Fruit fly (Drosophila melanogaster) whole organism, embryonic: ENCODE data around the gene HP1b.

Experiments used
- Abd-B ChIP-seq: fragments of 200-800 bp; sonication (Bioruptor generic); optimal IDR thresholded peaks from 2 replicates; lab custom pipeline; 2018; ENCODE audit warnings: missing biosample characterization, mild to moderate bottlenecking, missing genetic modification characterization, moderate library complexity
- BEAF-32 ChIP-seq: fragments of 200-800 bp; sonication (Bioruptor generic); optimal IDR thresholded peaks from 3 replicates; lab custom pipeline; 2017; ENCODE audit warnings: missing biosample characterization, missing genetic modification characterization, mild to moderate bottlenecking, moderate library complexity, missing genetic modification reagents
- CG11456 ChIP-seq: fragments of 200-800 bp; sonication (Bioruptor generic); IDR thresholded peaks from 3 replicates; pipeline ENCODE4 v1.3.6; 2022; ENCODE audit warnings: missing biosample characterization, missing genetic modification characterization
- CG12155 ChIP-seq: fragments of 200-800 bp; sonication (Bioruptor generic); optimal IDR thresholded peaks from 3 replicates; lab custom pipeline; 2016; ENCODE audit warnings: missing biosample characterization, missing genetic modification characterization
- CG12391 ChIP-seq: fragments of 200-800 bp; sonication (Bioruptor generic); optimal IDR thresholded peaks from 3 replicates; lab custom pipeline; 2018; ENCODE audit warnings: missing biosample characterization, mild to moderate bottlenecking, missing genetic modification characterization, moderate library complexity
- CG13123 ChIP-seq: fragments of 200-800 bp; sonication (Bioruptor generic); optimal IDR thresholded peaks from 2 replicates; lab custom pipeline; 2016; ENCODE audit warnings: missing biosample characterization, missing genetic modification characterization
- CG14441 ChIP-seq: fragments of 200-800 bp; sonication (Bioruptor generic); IDR thresholded peaks from 2 replicates; pipeline ENCODE4 v1.3.6; 2022; ENCODE audit warnings: missing biosample characterization, missing genetic modification characterization
- CG14860 ChIP-seq: fragments of 200-800 bp; sonication (Bioruptor generic); IDR thresholded peaks from 3 replicates; pipeline ENCODE4 v1.3.6; 2022; ENCODE audit warnings: missing biosample characterization, missing genetic modification characterization; ENCODE audit not compliant: partially characterized antibody
- CG16813 ChIP-seq: fragments of 200-800 bp; sonication (Bioruptor generic); IDR thresholded peaks from 3 replicates; pipeline ENCODE4 v1.3.6; 2022; ENCODE audit warnings: missing biosample characterization, missing genetic modification characterization; ENCODE audit not compliant: partially characterized antibody
- CG16815 ChIP-seq: fragments of 200-800 bp; sonication (Bioruptor generic); optimal IDR thresholded peaks from 3 replicates; lab custom pipeline; 2017; ENCODE audit warnings: missing biosample characterization, mild to moderate bottlenecking, missing genetic modification characterization
- CG2889 ChIP-seq: fragments of 200-800 bp; sonication (Bioruptor generic); IDR thresholded peaks from 3 replicates; pipeline ENCODE4 v1.3.6; 2022; ENCODE audit warnings: missing biosample characterization, missing genetic modification characterization
- CG3407 ChIP-seq: fragments of 200-800 bp; sonication (Bioruptor generic); optimal IDR thresholded peaks from 2 replicates; lab custom pipeline; 2018; ENCODE audit warnings: missing biosample characterization, mild to moderate bottlenecking, missing genetic modification characterization
- CG34376 ChIP-seq: fragments of 200-800 bp; sonication (Bioruptor generic); optimal IDR thresholded peaks from 2 replicates; lab custom pipeline; 2018; ENCODE audit warnings: missing biosample characterization, mild to moderate bottlenecking, missing genetic modification characterization
- CG6254 ChIP-seq: fragments of 200-800 bp; sonication (Bioruptor generic); optimal IDR thresholded peaks from 3 replicates; lab custom pipeline; 2017; ENCODE audit warnings: mild to moderate bottlenecking, missing biosample characterization, missing genetic modification reagents, missing genetic modification characterization
- CG7786 ChIP-seq: fragments of 200-800 bp; sonication (Bioruptor generic); optimal IDR thresholded peaks from 2 replicates; lab custom pipeline; 2016; ENCODE audit warnings: missing biosample characterization, missing genetic modification characterization
- CG8478 ChIP-seq: fragments of >200 bp; optimal IDR thresholded peaks from 2 replicates; lab custom pipeline; 2018
- CG9437 ChIP-seq: fragments of 200-800 bp; sonication (Bioruptor generic); optimal IDR thresholded peaks from 2 replicates; lab custom pipeline; 2018; ENCODE audit warnings: missing biosample characterization, mild to moderate bottlenecking, missing genetic modification characterization
- Dbx ChIP-seq: fragments of 200-800 bp; sonication (Bioruptor generic); IDR thresholded peaks from 3 replicates; pipeline ENCODE4 v1.3.6; 2022; ENCODE audit warnings: missing biosample characterization, missing genetic modification characterization
- Fer1 ChIP-seq: fragments of 200-800 bp; sonication (Bioruptor generic); optimal IDR thresholded peaks from 2 replicates; lab custom pipeline; 2017; ENCODE audit warnings: missing biosample characterization, mild to moderate bottlenecking, missing genetic modification characterization
- HHEX ChIP-seq: fragments of 200-800 bp; sonication (Bioruptor generic); optimal IDR thresholded peaks from 3 replicates; lab custom pipeline; 2017; ENCODE audit warnings: missing biosample characterization, mild to moderate bottlenecking, missing genetic modification characterization, missing genetic modification reagents
- HmgZ ChIP-seq: fragments of 200-800 bp; sonication (Bioruptor generic); optimal IDR thresholded peaks from 2 replicates; lab custom pipeline; 2018; ENCODE audit warnings: missing biosample characterization, mild to moderate bottlenecking, missing genetic modification characterization
- Oli ChIP-seq: fragments of 200-800 bp; sonication (Bioruptor generic); optimal IDR thresholded peaks from 2 replicates; lab custom pipeline; 2018; ENCODE audit warnings: missing biosample characterization, mild to moderate bottlenecking, missing genetic modification characterization, moderate library complexity
- Opbp ChIP-seq: fragments of 200-800 bp; sonication (Bioruptor generic); IDR thresholded peaks from 3 replicates; pipeline ENCODE4 v1.3.6; 2022; ENCODE audit warnings: missing biosample characterization, missing genetic modification characterization; ENCODE audit not compliant: partially characterized antibody
- Rx ChIP-seq: fragments of 200-800 bp; sonication (Bioruptor generic); IDR thresholded peaks from 2 replicates; pipeline ENCODE4 v1.3.6; 2022; ENCODE audit warnings: missing biosample characterization, missing genetic modification characterization
- ab ChIP-seq: fragments of 200-800 bp; sonication (Bioruptor generic); optimal IDR thresholded peaks from 2 replicates; lab custom pipeline; 2016; ENCODE audit warnings: missing biosample characterization, missing genetic modification characterization
- amos ChIP-seq: fragments of 200-800 bp; sonication (Bioruptor generic); IDR thresholded peaks from 2 replicates; pipeline ENCODE4 v1.3.6; 2022; ENCODE audit warnings: missing biosample characterization, missing genetic modification characterization; ENCODE audit not compliant: partially characterized antibody
- ap ChIP-seq: fragments of 200-800 bp; sonication (Bioruptor generic); IDR thresholded peaks from 2 replicates; pipeline ENCODE4 v1.3.6; 2022; ENCODE audit warnings: missing biosample characterization, missing genetic modification characterization
- ara ChIP-seq: fragments of 200-800 bp; sonication (Bioruptor generic); IDR thresholded peaks from 2 replicates; pipeline ENCODE4 v1.3.6; 2022; ENCODE audit warnings: missing biosample characterization, missing genetic modification characterization
- ase ChIP-seq: fragments of 200-800 bp; sonication (Bioruptor generic); IDR thresholded peaks from 3 replicates; pipeline ENCODE4 v1.3.6; 2022; ENCODE audit warnings: missing biosample characterization, missing genetic modification characterization
- bab2 ChIP-seq: fragments of 200-800 bp; sonication (Bioruptor generic); optimal IDR thresholded peaks from 2 replicates; lab custom pipeline; 2016; ENCODE audit warnings: missing biosample characterization, missing genetic modification characterization
- btn ChIP-seq: fragments of 200-800 bp; sonication (Bioruptor generic); optimal IDR thresholded peaks from 2 replicates; lab custom pipeline; 2016; ENCODE audit warnings: missing biosample characterization, missing genetic modification characterization
- crp ChIP-seq, 2 experiments: fragments of 200-800 bp; sonication (Bioruptor generic); optimal IDR thresholded peaks; 2 replicates in 1 of 2; 3 replicates in 1 of 2; lab custom pipeline; 2017; ENCODE audit warnings: missing biosample characterization in 2 of 2, missing genetic modification characterization in 2 of 2, mild to moderate bottlenecking in 1 of 2, moderate library complexity in 1 of 2
- cwo ChIP-seq: fragments of 200-800 bp; sonication (Bioruptor generic); optimal IDR thresholded peaks from 3 replicates; lab custom pipeline; 2017; ENCODE audit warnings: missing biosample characterization, missing genetic modification characterization, mild to moderate bottlenecking, moderate library complexity, missing genetic modification reagents
- dmrt99B ChIP-seq: fragments of 200-800 bp; sonication (Bioruptor generic); optimal IDR thresholded peaks from 2 replicates; lab custom pipeline; 2018; ENCODE audit warnings: missing biosample characterization, mild to moderate bottlenecking, missing genetic modification characterization, moderate library complexity
- en ChIP-seq: fragments of 200-800 bp; sonication (Bioruptor generic); optimal IDR thresholded peaks from 2 replicates; lab custom pipeline; 2016; ENCODE audit warnings: missing biosample characterization, missing genetic modification characterization
- gcm2 ChIP-seq: fragments of 200-800 bp; sonication (Bioruptor generic); optimal IDR thresholded peaks from 2 replicates; lab custom pipeline; 2016; ENCODE audit warnings: missing biosample characterization, missing genetic modification characterization
- gt ChIP-seq: fragments of 200-800 bp; sonication (Bioruptor generic); IDR thresholded peaks from 2 replicates; pipeline ENCODE4 v1.3.6; 2022; ENCODE audit warnings: missing biosample characterization, missing genetic modification characterization
- kay ChIP-seq: fragments of 200-800 bp; sonication (Bioruptor generic); optimal IDR thresholded peaks from 2 replicates; lab custom pipeline; 2016; ENCODE audit warnings: missing biosample characterization, missing genetic modification characterization
- maf-S ChIP-seq: fragments of 200-800 bp; sonication (Bioruptor generic); optimal IDR thresholded peaks from 2 replicates; lab custom pipeline; 2016; ENCODE audit warnings: missing biosample characterization, missing genetic modification characterization
- otp ChIP-seq: fragments of 200-800 bp; sonication (Bioruptor generic); IDR thresholded peaks from 3 replicates; pipeline ENCODE4, ENCODE4 v1.3.6; 2022; ENCODE audit warnings: missing biosample characterization, missing genetic modification characterization
- rib ChIP-seq: fragments of 200-800 bp; sonication (Bioruptor generic); IDR thresholded peaks from 2 replicates; pipeline ENCODE4 v1.3.6; 2022; ENCODE audit warnings: missing biosample characterization, missing genetic modification characterization
- sc ChIP-seq, 3 experiments: fragments of >200 bp in 2 of 3; fragments of 200-800 bp in 1 of 3; sonication (Bioruptor generic) in 1 of 3; optimal IDR thresholded peaks; 2 replicates in 2 of 3; 3 replicates in 1 of 3; lab custom pipeline; 2017; ENCODE audit warnings: mild to moderate bottlenecking in 1 of 3, missing biosample characterization in 1 of 3, missing genetic modification characterization in 1 of 3, missing genetic modification reagents in 1 of 3
- scrt ChIP-seq: fragments of 200-800 bp; sonication (Bioruptor generic); optimal IDR thresholded peaks from 2 replicates; lab custom pipeline; 2018; ENCODE audit warnings: missing biosample characterization, mild to moderate bottlenecking, missing genetic modification characterization, moderate library complexity
- sug ChIP-seq: fragments of 200-800 bp; optimal IDR thresholded peaks from 2 replicates; lab custom pipeline; 2019; ENCODE audit warnings: missing biosample characterization, mild to moderate bottlenecking, missing genetic modification characterization, moderate library complexity
- tio ChIP-seq: fragments of 200-800 bp; sonication (Bioruptor generic); optimal IDR thresholded peaks from 2 replicates; lab custom pipeline; 2017; ENCODE audit warnings: missing biosample characterization, missing genetic modification characterization, inconsistent platforms
- trh ChIP-seq: fragments of 200-800 bp; sonication (Bioruptor generic); optimal IDR thresholded peaks from 2 replicates; lab custom pipeline; 2016; ENCODE audit warnings: missing biosample characterization, missing genetic modification characterization
- zen2 ChIP-seq: fragments of 200-800 bp; sonication (Bioruptor generic); IDR thresholded peaks from 3 replicates; pipeline ENCODE4 v1.3.6; 2022; ENCODE audit warnings: missing biosample characterization, missing genetic modification characterization; ENCODE audit not compliant: partially characterized antibody

The HP1b gene

DNA sequence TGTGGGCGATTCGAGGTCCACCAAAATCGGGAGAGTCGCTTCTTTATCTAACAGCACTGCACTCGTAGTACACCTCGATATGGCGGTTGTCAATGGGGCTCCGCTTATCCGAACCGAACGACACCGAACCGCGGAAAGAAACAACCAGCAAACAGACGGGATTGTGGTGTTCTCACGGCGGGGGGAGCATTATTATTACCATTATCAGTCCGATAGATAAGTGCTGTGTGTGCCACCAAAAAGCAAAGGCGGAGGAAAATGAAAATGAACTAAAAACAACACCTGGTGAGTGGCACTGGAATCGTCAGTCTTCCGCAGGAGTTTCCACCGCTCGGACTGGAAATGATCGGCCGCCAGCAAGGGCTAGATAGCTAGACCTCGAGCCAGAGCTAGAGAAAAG, 27.5 kb downstream of the HP1b start, which contains the start of gene AP-1gamma (continued):
- TF ChIP-seq btn (GFP tag; lab: Kevin White, UChicago) (no peak), maf-S (GFP tag; lab: Kevin White, UChicago) (no peak), CG34376 (GFP tag; lab: Kevin White, UChicago) (peak; percentile 76), bab2 (GFP tag; lab: Kevin White, UChicago) (no peak), CG9437 (GFP tag; lab: Kevin White, UChicago) (no peak), ap (GFP tag; lab: Robert Waterston, UW) (no peak), HmgZ (tag; lab: Kevin White, UChicago) (peak; percentile 7), Fer1 (GFP tag; lab: Kevin White, UChicago) (peak; percentile 48), CG16815 (GFP tag; lab: Kevin White, UChicago) (no peak), gcm2 (GFP tag; lab: Kevin White, UChicago) (no peak), crp (GFP tag; optimal IDR thresholded peaks at IDR 0.05; lab: Kevin White, UChicago) (no peak), CG8478 (lab: Kevin White, UChicago) (no peak), Dbx (GFP tag; lab: Robert Waterston, UW) (0 out of 3 replicates have a peak, but pooled peaks have one; percentile 18), en (GFP tag; lab: Kevin White, UChicago) (no peak), sug (peak; percentile 93)

DNA sequence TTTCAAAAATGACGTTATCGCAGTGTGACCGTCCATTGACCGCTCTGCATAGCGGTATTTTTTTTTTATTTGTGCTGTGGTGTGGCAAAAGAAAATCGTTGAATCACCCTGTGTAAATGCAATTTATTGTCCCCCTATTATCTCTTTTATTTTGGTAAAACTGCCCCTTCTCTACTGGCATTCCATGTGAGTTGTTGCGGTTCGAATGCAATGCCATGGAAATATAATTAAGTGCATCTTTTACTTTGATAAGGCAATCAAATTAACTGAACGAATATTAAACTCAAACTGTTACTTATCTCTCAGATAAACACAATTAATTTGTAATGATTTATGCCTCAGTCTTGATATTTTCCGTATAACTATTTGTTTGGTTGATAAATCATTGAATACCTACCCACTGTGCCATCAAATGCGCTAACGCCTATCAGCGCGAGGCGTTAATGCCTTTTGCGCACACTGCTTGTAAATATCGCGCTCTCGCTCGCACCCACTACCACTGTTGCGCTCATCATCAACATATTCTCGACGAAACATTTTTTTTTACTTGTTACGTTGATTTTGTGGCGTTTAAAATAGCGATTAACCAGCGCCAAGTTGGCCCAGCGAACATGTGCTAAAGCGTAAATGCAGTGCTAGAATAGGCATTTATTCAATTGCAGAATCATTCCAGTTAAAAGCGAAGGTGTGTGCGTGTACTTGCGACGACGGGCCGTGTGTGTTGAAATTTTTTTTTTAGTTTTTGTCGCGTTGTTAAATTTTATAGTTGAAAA, 28.4 kb downstream of the HP1b start:
- TF ChIP-seq CG12391 (tag; lab: Kevin White, UChicago) (peak; percentile 70), CG2889 (no peak), rib (GFP tag; lab: Robert Waterston, UW) (no peak), CG13123 (GFP tag; lab: Kevin White, UChicago) (no peak), sc (optimal IDR thresholded peaks at IDR 0.05; lab: Kevin White, UChicago) (no peak), sc (GFP tag; optimal IDR thresholded peaks at IDR 0.05; lab: Kevin White, UChicago) (peak; percentile 10), ab (GFP tag; lab: Kevin White, UChicago) (no peak), Rx (peak; percentile 43), CG14860 (GFP tag; lab: Robert Waterston, UW) (no peak), trh (GFP tag; lab: Kevin White, UChicago) (no peak), Opbp (GFP tag; lab: Robert Waterston, UW) (no peak), CG16813 (0 out of 3 replicates have a peak, but pooled peaks have one; percentile 15), gt (GFP tag; lab: Robert Waterston, UW) (no peak), cwo (GFP tag; lab: Kevin White, UChicago) (no peak), Oli (tag; lab: Kevin White, UChicago) (peak; percentile 62), Abd-B (GFP tag; lab: Kevin White, UChicago) (peak; percentile 68), ara (GFP tag; lab: Robert Waterston, UW) (peak; percentile 22; the same call in 1 of the 2 replicates), BEAF-32 (peak; percentile 38), CG6254 (GFP tag; lab: Kevin White, UChicago) (peak; percentile 98), scrt (peak; percentile 37), CG7786 (GFP tag; lab: Kevin White, UChicago) (peak; percentile 28), dmrt99B (tag; lab: Kevin White, UChicago) (no peak), CG14441 (GFP tag; lab: Robert Waterston, UW) (peak; percentile 52; the same call in 1 of the 2 replicates), tio (peak; percentile 78), ase (GFP tag; lab: Robert Waterston, UW) (0 out of 3 replicates have a peak, but pooled peaks have one; percentile 38), gcm2 (GFP tag; lab: Kevin White, UChicago) (peak; percentile 9), CG12155 (peak; percentile 38), CG3407 (GFP tag; lab: Kevin White, UChicago) (no peak), zen2 (GFP tag; lab: Robert Waterston, UW) (no peak), CG11456 (GFP tag; lab: Robert Waterston, UW) (no peak), otp (GFP tag; lab: Robert Waterston, UW) (0 out of 3 replicates have a peak, but pooled peaks have one; percentile 28), kay (GFP tag; lab: Kevin White, UChicago) (no peak), HHEX (peak; percentile 13), amos (no peak)
